Fruit fly (Drosophila melanogaster) whole organism, embryonic: ENCODE data around the gene Ent3.

Experiments
- ATbp ChIP-seq: fragments of 200-800 bp; sonication (Bioruptor generic); optimal IDR thresholded peaks from 2 replicates; lab custom pipeline; 2017; ENCODE audit warnings: missing biosample characterization, mild to moderate bottlenecking, missing genetic modification characterization, missing genetic modification reagents
- Awh ChIP-seq: fragments of 200-800 bp; sonication (Bioruptor generic); IDR thresholded peaks from 2 replicates; pipeline ENCODE4, ENCODE4 v1.3.6; 2022; ENCODE audit warnings: missing biosample characterization, missing genetic modification characterization
- Bgb ChIP-seq: fragments of 200-800 bp; sonication (Bioruptor generic); IDR thresholded peaks from 2 replicates; pipeline ENCODE4 v1.3.6; 2022; ENCODE audit warnings: missing biosample characterization, missing genetic modification characterization; ENCODE audit not compliant: partially characterized antibody
- CG11093 ChIP-seq: fragments of 200-800 bp; sonication (Bioruptor generic); IDR thresholded peaks from 3 replicates; pipeline ENCODE4 v1.3.6; 2022; ENCODE audit warnings: missing biosample characterization, missing genetic modification characterization
- CG11247 ChIP-seq: fragments of 200-800 bp; sonication (Bioruptor generic); IDR thresholded peaks from 2 replicates; pipeline ENCODE4 v1.3.6; 2022; ENCODE audit warnings: missing biosample characterization, missing genetic modification characterization
- CG11504 ChIP-seq: fragments of 200-800 bp; sonication (Bioruptor generic); optimal IDR thresholded peaks from 3 replicates; lab custom pipeline; 2019; ENCODE audit warnings: missing biosample characterization, mild to moderate bottlenecking, missing genetic modification characterization, moderate library complexity
- CG12071 ChIP-seq: fragments of 200-800 bp; sonication (Bioruptor generic); optimal IDR thresholded peaks from 3 replicates; lab custom pipeline; 2018; ENCODE audit warnings: missing biosample characterization, mild to moderate bottlenecking, missing genetic modification characterization
- CG12391 ChIP-seq: fragments of 200-800 bp; sonication (Bioruptor generic); optimal IDR thresholded peaks from 3 replicates; lab custom pipeline; 2018; ENCODE audit warnings: missing biosample characterization, mild to moderate bottlenecking, missing genetic modification characterization, moderate library complexity
- CG15514 ChIP-seq: fragments of 200-800 bp; sonication (Bioruptor generic); optimal IDR thresholded peaks from 3 replicates; lab custom pipeline; 2017; ENCODE audit warnings: missing biosample characterization, missing genetic modification characterization, mild to moderate bottlenecking, moderate library complexity, missing genetic modification reagents
- CG1832 ChIP-seq: fragments of 200-800 bp; sonication (Bioruptor generic); optimal IDR thresholded peaks from 2 replicates; lab custom pipeline; 2017; ENCODE audit warnings: missing biosample characterization, mild to moderate bottlenecking, missing genetic modification characterization, inconsistent platforms
- CG18619 ChIP-seq: fragments of 200-800 bp; sonication (Bioruptor generic); optimal IDR thresholded peaks from 3 replicates; lab custom pipeline; 2017; ENCODE audit warnings: missing biosample characterization, mild to moderate bottlenecking, missing genetic modification characterization
- CG30403 ChIP-seq: fragments of 200-800 bp; sonication (Bioruptor generic); optimal IDR thresholded peaks from 3 replicates; lab custom pipeline; 2016; ENCODE audit warnings: missing biosample characterization, missing genetic modification characterization
- CG3281 ChIP-seq: fragments of 200-800 bp; sonication (Bioruptor generic); optimal IDR thresholded peaks from 3 replicates; lab custom pipeline; 2017; ENCODE audit warnings: missing biosample characterization, mild to moderate bottlenecking, missing genetic modification characterization
- CG4328 ChIP-seq: fragments of 200-800 bp; sonication (Bioruptor generic); optimal IDR thresholded peaks from 3 replicates; lab custom pipeline; 2017; ENCODE audit warnings: missing biosample characterization, missing genetic modification reagents, missing genetic modification characterization
- CG6765 ChIP-seq: fragments of 200-800 bp; sonication (Bioruptor generic); optimal IDR thresholded peaks from 3 replicates; lab custom pipeline; 2017; ENCODE audit warnings: missing biosample characterization, mild to moderate bottlenecking, missing genetic modification characterization
- CG7271 ChIP-seq: fragments of 200-800 bp; sonication (Bioruptor generic); optimal IDR thresholded peaks from 2 replicates; lab custom pipeline; 2018; ENCODE audit warnings: missing biosample characterization, mild to moderate bottlenecking, missing genetic modification characterization, moderate library complexity
- CG8290 ChIP-seq, 3 experiments: fragments of 200-800 bp; sonication (Bioruptor generic); optimal IDR thresholded peaks; 2 replicates each; lab custom pipeline; 2016 to 2019; ENCODE audit warnings: missing biosample characterization in 3 of 3, missing genetic modification characterization in 3 of 3, mild to moderate bottlenecking in 2 of 3, moderate library complexity in 1 of 3
- CG8388 ChIP-seq: fragments of 200-800 bp; sonication (Bioruptor generic); optimal IDR thresholded peaks from 2 replicates; lab custom pipeline; 2019; ENCODE audit warnings: missing biosample characterization, mild to moderate bottlenecking, missing genetic modification characterization, moderate library complexity
- CG8765 ChIP-seq: fragments of 200-800 bp; sonication (Bioruptor generic); IDR thresholded peaks from 2 replicates; pipeline ENCODE4 v1.3.6; 2022; ENCODE audit warnings: missing biosample characterization, missing genetic modification characterization
- Dll ChIP-seq: fragments of 200-800 bp; sonication (Bioruptor generic); IDR thresholded peaks from 4 replicates; pipeline ENCODE4 v1.3.6; 2022; ENCODE audit warnings: missing biosample characterization, missing genetic modification characterization; ENCODE audit not compliant: partially characterized antibody
- Drgx ChIP-seq: fragments of 200-800 bp; sonication (Bioruptor generic); IDR thresholded peaks from 2 replicates; pipeline ENCODE4 v1.3.6; 2022; ENCODE audit warnings: missing biosample characterization, missing genetic modification characterization
- Meics ChIP-seq: fragments of 200-800 bp; sonication (Bioruptor generic); optimal IDR thresholded peaks from 2 replicates; lab custom pipeline; 2017; ENCODE audit warnings: missing biosample characterization, mild to moderate bottlenecking, missing genetic modification characterization
- Pdp1 ChIP-seq, 2 experiments: fragments of 200-800 bp; sonication (Bioruptor generic); optimal IDR thresholded peaks; 3 replicates each; lab custom pipeline; 2016; ENCODE audit warnings: missing biosample characterization in 2 of 2, missing genetic modification characterization in 2 of 2, mild to moderate bottlenecking in 1 of 2, moderate library complexity in 1 of 2
- Side ChIP-seq: fragments of 200-800 bp; sonication (Bioruptor generic); optimal IDR thresholded peaks from 2 replicates; lab custom pipeline; 2016; ENCODE audit warnings: missing biosample characterization, missing genetic modification characterization
- Sox100B ChIP-seq: fragments of 200-800 bp; sonication (Bioruptor generic); optimal IDR thresholded peaks from 3 replicates; lab custom pipeline; 2018; ENCODE audit warnings: missing biosample characterization, mild to moderate bottlenecking, missing genetic modification characterization
- Spps ChIP-seq: fragments of 200-800 bp; sonication (Bioruptor generic); optimal IDR thresholded peaks from 2 replicates; lab custom pipeline; 2018; ENCODE audit warnings: missing biosample characterization, mild to moderate bottlenecking, missing genetic modification characterization
- chinmo ChIP-seq: fragments of 200-800 bp; sonication (Bioruptor generic); IDR thresholded peaks from 4 replicates; pipeline ENCODE4 v1.3.6; 2022; ENCODE audit warnings: missing biosample characterization, missing genetic modification characterization; ENCODE audit not compliant: partially characterized antibody
- ci ChIP-seq: fragments of 200-800 bp; sonication (Bioruptor generic); IDR thresholded peaks from 3 replicates; pipeline ENCODE4 v1.3.6; 2022; ENCODE audit warnings: missing biosample characterization, missing genetic modification characterization
- crol ChIP-seq: fragments of 200-800 bp; sonication (Bioruptor generic); IDR thresholded peaks from 2 replicates; pipeline ENCODE4 v1.3.6; 2022; ENCODE audit warnings: missing biosample characterization, missing genetic modification characterization
- eve ChIP-seq, 2 experiments: fragments of >200 bp; optimal IDR thresholded peaks; 2 replicates each; lab custom pipeline; 2017; ENCODE audit warnings: missing biosample characterization in 2 of 2, missing genetic modification characterization in 2 of 2
- exex ChIP-seq: fragments of 200-800 bp; sonication (Bioruptor generic); optimal IDR thresholded peaks from 4 replicates; lab custom pipeline; 2018; ENCODE audit warnings: missing biosample characterization, mild to moderate bottlenecking, missing genetic modification characterization, moderate library complexity
- fd64A ChIP-seq: fragments of 200-800 bp; sonication (Bioruptor generic); optimal IDR thresholded peaks from 3 replicates; lab custom pipeline; 2018; ENCODE audit warnings: missing biosample characterization, mild to moderate bottlenecking, missing genetic modification characterization
- gcm2 ChIP-seq: fragments of 200-800 bp; sonication (Bioruptor generic); optimal IDR thresholded peaks from 2 replicates; lab custom pipeline; 2016; ENCODE audit warnings: missing biosample characterization, missing genetic modification characterization
- grau ChIP-seq: fragments of 200-800 bp; optimal IDR thresholded peaks from 3 replicates; lab custom pipeline; 2019; ENCODE audit warnings: missing biosample characterization, mild to moderate bottlenecking, missing genetic modification characterization, moderate library complexity
- hbn ChIP-seq: fragments of 200-800 bp; sonication (Bioruptor generic); IDR thresholded peaks from 2 replicates; pipeline ENCODE4 v1.3.6; 2022; ENCODE audit warnings: missing biosample characterization, missing genetic modification characterization; ENCODE audit not compliant: partially characterized antibody
- onecut ChIP-seq: fragments of 200-800 bp; sonication (Bioruptor generic); IDR thresholded peaks from 2 replicates; pipeline ENCODE4 v1.3.6; 2022; ENCODE audit warnings: missing biosample characterization, missing genetic modification characterization
- pfk ChIP-seq: fragments of 200-800 bp; sonication (Bioruptor generic); optimal IDR thresholded peaks from 2 replicates; lab custom pipeline; 2018; ENCODE audit warnings: missing biosample characterization, mild to moderate bottlenecking, missing genetic modification characterization, moderate library complexity
- prd ChIP-seq, 3 experiments: fragments of >200 bp in 2 of 3; fragments of 200-800 bp in 1 of 3; sonication (Bioruptor generic) in 1 of 3; optimal IDR thresholded peaks in 2 of 3; IDR thresholded peaks in 1 of 3; 2 replicates in 2 of 3; 3 replicates in 1 of 3; pipeline versions ENCODE4 v1.3.6 to Lab custom; 2017 to 2022; ENCODE audit warnings: missing biosample characterization in 1 of 3, missing genetic modification characterization in 1 of 3
- sna ChIP-seq: fragments of 200-800 bp; sonication (Bioruptor generic); IDR thresholded peaks from 2 replicates; pipeline ENCODE4 v1.3.6; 2022; ENCODE audit warnings: missing biosample characterization, missing genetic modification characterization; ENCODE audit not compliant: partially characterized antibody

Gene Ent3

dm6 chr3L:12804035-12804729 is 49.3 kb upstream of the Ent3 start (continued):
- no peak for TF ChIP-seq CG12391 (tag; lab: Kevin White, UChicago)
- no peak for TF ChIP-seq pfk
- no peak for TF ChIP-seq Bgb (GFP tag; lab: Robert Waterston, UW)
- no peak for TF ChIP-seq CG4328
- TF ChIP-seq CG11247 (GFP tag; lab: Robert Waterston, UW): no peak
- TF ChIP-seq CG18619: peak; percentile 25
- peak; percentile 17 for TF ChIP-seq CG30403 (GFP tag; lab: Kevin White, UChicago)
- no peak for TF ChIP-seq Side (GFP tag; lab: Kevin White, UChicago)
- peak; percentile 17 for TF ChIP-seq grau (tag; lab: Kevin White, UChicago)
- peak; percentile 53; the same call in 1 of the 4 replicates for TF ChIP-seq Dll (GFP tag; lab: Robert Waterston, UW)
- no peak for TF ChIP-seq CG11093 (GFP tag; lab: Robert Waterston, UW)
- TF ChIP-seq fd64A (GFP tag; lab: Kevin White, UChicago): peak; percentile 20
- peak; percentile 44 for TF ChIP-seq Awh
- TF ChIP-seq CG8388 (GFP tag; lab: Kevin White, UChicago): no peak
- no peak for TF ChIP-seq CG8765 (GFP tag; lab: Robert Waterston, UW)
- TF ChIP-seq sna (GFP tag; lab: Robert Waterston, UW): 0 out of 2 replicates have a peak, but pooled peaks have one; percentile 14
- TF ChIP-seq chinmo: 0 out of 4 replicates have a peak, but pooled peaks have one; percentile 78
- TF ChIP-seq eve (GFP tag; optimal IDR thresholded peaks at IDR 0.05; lab: Kevin White, UChicago): no peak
- peak; percentile 68 for TF ChIP-seq CG1832 (GFP tag; lab: Kevin White, UChicago)
- peak; percentile 23 for TF ChIP-seq CG12071 (GFP tag; lab: Kevin White, UChicago)
- TF ChIP-seq Drgx: no peak
- no peak for TF ChIP-seq gcm2 (GFP tag; lab: Kevin White, UChicago)
- TF ChIP-seq CG6765: peak; percentile 20
- TF ChIP-seq Meics: peak; percentile 30
- TF ChIP-seq CG7271: no peak
- TF ChIP-seq hbn (GFP tag; lab: Robert Waterston, UW): 0 out of 2 replicates have a peak, but pooled peaks have one; percentile 28
- no peak for TF ChIP-seq exex (tag; lab: Kevin White, UChicago)
- TF ChIP-seq crol (GFP tag; lab: Robert Waterston, UW): peak; percentile 96
- peak; percentile 31 for TF ChIP-seq CG15514 (GFP tag; lab: Kevin White, UChicago)
- TF ChIP-seq CG8290 (GFP tag; optimal IDR thresholded peaks at IDR 0.05; lab: Kevin White, UChicago): no peak
- TF ChIP-seq CG8290 (tag; optimal IDR thresholded peaks at IDR 0.05; lab: Kevin White, UChicago): peak in 1 of 2 experiments; percentile 42
- TF ChIP-seq ATbp: peak; percentile 38
- no peak for TF ChIP-seq CG11504 (tag; lab: Kevin White, UChicago)
- TF ChIP-seq onecut (GFP tag; lab: Robert Waterston, UW): peak; percentile 87
- TF ChIP-seq Pdp1 (GFP tag; optimal IDR thresholded peaks at IDR 0.05; lab: Kevin White, UChicago): peak in 1 of 2 experiments; percentile 25
- TF ChIP-seq ci (GFP tag; lab: Robert Waterston, UW): peak; percentile 9; the same call in 1 of the 3 replicates
- no peak for TF ChIP-seq Spps
- no peak for TF ChIP-seq Sox100B (GFP tag; lab: Kevin White, UChicago)
- no peak for TF ChIP-seq prd (optimal IDR thresholded peaks at IDR 0.05; lab: Kevin White, UChicago)
- no peak for TF ChIP-seq prd (GFP tag; IDR thresholded peaks at IDR 0.05; lab: Robert Waterston, UW)
- TF ChIP-seq CG3281 (GFP tag; lab: Kevin White, UChicago): peak; percentile 30
